Worm (Caenorhabditis elegans) whole organism, L1 larva: ENCODE results near the gene isp-1.

Experiments used
- egl-27 ChIP-seq, 2 experiments: fragments of 150-350 bp in 1 of 2; sonication (generic microtip); optimal IDR thresholded peaks; 3 replicates each; lab custom pipeline; 2017 to 2018; ENCODE audit warnings: missing biosample characterization in 2 of 2, missing genetic modification characterization in 2 of 2, missing genetic modification reagents in 2 of 2
- fkh-10 ChIP-seq: sonication (generic microtip); optimal IDR thresholded peaks from 2 replicates; lab custom pipeline; 2017; ENCODE audit warnings: missing biosample characterization, missing genetic modification reagents, missing genetic modification characterization
- lin-39 ChIP-seq: fragments of 150-350 bp; optimal IDR thresholded peaks from 2 replicates; lab custom pipeline; 2014; ENCODE audit warnings: missing biosample characterization, missing genetic modification reagents, missing genetic modification characterization
- nhr-237 ChIP-seq: fragments of 150-350 bp; optimal IDR thresholded peaks from 2 replicates; lab custom pipeline; 2014; ENCODE audit warnings: missing biosample characterization, missing genetic modification characterization
- pqm-1 ChIP-seq: sonication (generic microtip); optimal IDR thresholded peaks from 3 replicates; lab custom pipeline; 2017; ENCODE audit warnings: missing biosample characterization, missing genetic modification characterization
- snpc-4 ChIP-seq: fragments of 150-350 bp; optimal IDR thresholded peaks from 2 replicates; lab custom pipeline; 2014; ENCODE audit warnings: missing biosample characterization, missing genetic modification characterization
- swsn-7 ChIP-seq: sonication (generic microtip); optimal IDR thresholded peaks from 2 replicates; lab custom pipeline; 2016; ENCODE audit warnings: missing genetic modification characterization, missing compliant biosample characterization
- unc-130 ChIP-seq: fragments of 150-350 bp; optimal IDR thresholded peaks from 2 replicates; lab custom pipeline; 2017; ENCODE audit warnings: missing biosample characterization, missing genetic modification characterization, inconsistent platforms
- xbp-1 ChIP-seq: sonication (generic microtip); optimal IDR thresholded peaks from 2 replicates; lab custom pipeline; 2016; ENCODE audit warnings: missing genetic modification characterization, missing compliant biosample characterization

DNA sequence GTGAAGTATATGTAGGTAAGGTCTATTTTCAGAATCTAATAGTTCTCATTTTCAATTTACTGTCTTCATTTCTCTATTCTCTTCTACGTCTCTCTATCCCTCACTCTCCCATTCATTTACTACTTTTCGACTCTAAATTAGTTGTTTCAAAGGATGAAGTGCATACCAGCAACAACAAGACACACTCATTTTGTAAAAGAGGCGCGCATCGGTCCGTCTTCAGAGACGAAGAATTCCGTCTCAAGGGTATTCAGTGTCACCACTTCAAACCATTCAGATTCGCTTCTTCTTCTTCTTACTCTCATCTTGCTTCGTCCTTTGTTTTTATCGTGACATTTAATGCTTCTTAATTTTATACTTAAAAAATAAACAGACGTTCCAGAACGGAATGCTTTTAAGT, 35.5 kb upstream of the isp-1 start:
- TF ChIP-seq lin-39 (tag; lab: Kevin White, UChicago) (no peak), swsn-7 (tag; lab: Kevin White, UChicago) (no peak), nhr-237 (tag; lab: Kevin White, UChicago) (no peak), pqm-1 (tag; lab: Kevin White, UChicago) (no peak), egl-27 (tag; optimal IDR thresholded peaks at IDR 0.05; lab: Kevin White, UChicago) (no peak), xbp-1 (tag; lab: Kevin White, UChicago) (no peak), fkh-10 (GFP tag; lab: Kevin White, UChicago) (no peak), snpc-4 (tag; lab: Kevin White, UChicago) (no peak), unc-130 (tag; lab: Kevin White, UChicago) (no peak)
